Worm (Caenorhabditis elegans): ENCODE data around the gene T25F10.4.

The T25F10.4 gene

DNA sequence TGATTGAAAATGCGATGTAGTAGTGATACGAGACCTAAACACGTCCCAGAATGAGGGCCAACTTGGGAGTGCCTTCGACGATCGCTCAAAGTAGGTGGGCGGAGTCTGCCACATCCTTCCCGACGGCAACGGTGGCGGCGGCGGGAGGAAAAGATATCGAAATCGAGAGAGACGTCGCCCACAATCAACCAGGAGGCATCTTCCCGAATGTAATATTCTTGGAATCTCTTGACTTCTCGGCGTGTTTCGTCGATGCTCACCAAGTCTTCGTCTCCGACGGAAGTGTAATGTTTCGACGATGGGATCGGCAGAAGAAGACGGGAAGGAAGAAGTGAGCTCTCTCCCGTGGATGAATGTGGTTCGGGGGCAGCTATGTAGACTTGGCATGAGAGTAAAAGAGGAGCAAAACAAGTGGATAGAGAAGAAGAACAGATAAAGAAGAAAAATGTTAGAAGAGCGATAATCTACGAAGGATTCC is 6.2 kb upstream of the T25F10.4 start, which contains the start of the genes T25F10.1 and clik-1 (continued):
- peak; percentile 35 for TF ChIP-seq nhr-85 (tag)
- TF ChIP-seq nhr-90 (tag; optimal IDR thresholded peaks at IDR 0.05; ENCODE audit: poor library complexity), result no peak
- no peak for TF ChIP-seq C34B4.2 (tag; optimal IDR thresholded peaks at IDR 0.05)
- TF ChIP-seq unc-30 (tag; optimal IDR thresholded peaks at IDR 0.05), result no peak

DNA sequence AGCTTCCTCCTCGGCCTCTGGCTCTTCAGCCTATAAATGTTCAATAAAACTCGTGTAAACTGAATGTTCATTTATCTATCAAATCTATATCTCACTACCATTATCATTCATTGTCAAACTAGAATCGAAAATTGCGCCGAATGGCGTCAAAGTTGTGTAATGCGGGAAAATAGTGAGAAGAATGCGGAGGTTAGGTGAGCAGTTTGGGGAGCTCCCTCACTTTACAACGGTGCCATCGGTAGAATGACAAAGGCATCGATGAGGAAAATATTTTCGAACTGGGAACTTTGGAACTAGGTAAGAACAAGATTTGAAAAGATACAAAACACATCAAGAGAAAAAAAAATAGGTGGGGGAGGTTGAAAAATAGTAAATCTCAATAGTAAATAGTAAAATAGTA is 5.3 kb upstream of the T25F10.4 start:
- TF ChIP-seq dsc-1 (tag; optimal IDR thresholded peaks at IDR 0.05) (no peak), nhr-71 (tag; optimal IDR thresholded peaks at IDR 0.05) (peak; percentile 37), rnt-1 (tag; optimal IDR thresholded peaks at IDR 0.05) (peak; percentile 52), lin-14 (GFP tag; optimal IDR thresholded peaks at IDR 0.05) (peak; percentile 64), pag-3 (tag; optimal IDR thresholded peaks at IDR 0.05; ENCODE audit: borderline replicate concordance, insufficient read depth) (peak; percentile 99), ztf-11 (tag; optimal IDR thresholded peaks at IDR 0.05) (no peak)

DNA sequence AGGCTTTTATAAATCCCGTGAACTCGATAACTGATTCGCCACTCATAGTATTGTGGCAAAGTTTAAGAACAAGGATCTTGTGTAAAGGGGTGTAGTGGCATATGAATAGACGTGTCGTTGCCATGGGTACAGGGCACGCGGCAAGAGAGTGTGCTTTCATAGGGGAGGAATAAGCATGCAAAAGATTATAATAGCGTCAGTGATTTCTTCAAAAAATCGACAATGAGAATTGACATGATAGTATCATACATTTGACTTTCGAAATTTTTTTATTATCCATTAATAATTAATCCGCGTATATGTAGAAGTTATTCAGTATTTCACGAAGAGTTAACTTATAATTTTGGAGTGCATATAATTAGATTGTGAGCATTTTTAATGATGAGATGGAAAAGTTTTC is 2.7 kb upstream of the T25F10.4 start, which contains the start of gene bbs-8:
Gene bbs-8 (minus strand): TSS at position 101 of the 400 bp plus-strand sequence.
- TF ChIP-seq ces-1 (GFP tag; optimal IDR thresholded peaks at IDR 0.05) (no peak), lin-15B (tag; optimal IDR thresholded peaks at IDR 0.05) (no peak), unc-86 (tag; optimal IDR thresholded peaks at IDR 0.05) (no peak), nhr-47 (tag; optimal IDR thresholded peaks at IDR 0.05) (no peak), irx-1 (tag; optimal IDR thresholded peaks at IDR 0.05) (no peak), fkh-8 (tag; optimal IDR thresholded peaks at IDR 0.05) (peak; percentile 60), efl-1 (optimal IDR thresholded peaks at IDR 0.05) (no peak), efl-1 (GFP tag; optimal IDR thresholded peaks at IDR 0.05 in 1 of 2) (peak in 1 of 2 experiments; percentile 61), nhr-11 (tag; optimal IDR thresholded peaks at IDR 0.05) (no peak), pax-3 (tag; optimal IDR thresholded peaks at IDR 0.05) (no peak), lin-39 (tag; optimal IDR thresholded peaks at IDR 0.05) (no peak)

DNA sequence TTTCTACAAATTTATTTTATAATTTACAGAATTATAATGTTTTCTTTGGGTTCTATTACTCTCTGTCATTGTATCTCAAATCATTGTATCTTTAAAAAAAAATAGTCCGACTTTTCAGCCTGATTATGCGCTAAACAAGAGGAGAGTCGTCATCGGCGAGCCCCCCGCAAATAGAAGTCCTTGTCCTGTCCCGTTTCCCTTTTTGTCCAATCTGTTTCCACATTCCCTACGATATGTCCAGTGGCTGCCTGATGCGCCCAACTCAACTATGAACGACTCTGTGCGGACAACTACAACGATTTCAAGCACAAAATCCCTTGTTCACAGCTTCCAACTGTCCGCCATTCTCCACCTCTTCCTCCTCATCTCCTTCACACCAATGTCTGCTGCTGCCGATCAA is 4.2 kb downstream of the T25F10.4 start, which contains the start of gene dbl-1:
Gene dbl-1 (plus strand): TSS at position 119 of the 400 bp plus-strand sequence.
- TF ChIP-seq lin-35 (GFP tag; optimal IDR thresholded peaks at IDR 0.05), result no peak
- TF ChIP-seq isw-1 (GFP tag; IDR thresholded peaks at IDR 0.05), result no peak
- TF ChIP-seq efl-1 (optimal IDR thresholded peaks at IDR 0.05), result no peak
- TF ChIP-seq efl-1 (GFP tag; optimal IDR thresholded peaks at IDR 0.05 in 1 of 2), result peak in 1 of 2 experiments; percentile 11
- no peak for TF ChIP-seq pag-3 (tag; optimal IDR thresholded peaks at IDR 0.05; ENCODE audit: borderline replicate concordance, insufficient read depth)
- TF ChIP-seq hlh-4 (tag; optimal IDR thresholded peaks at IDR 0.05), result no peak
- TF ChIP-seq swsn-7 (tag; optimal IDR thresholded peaks at IDR 0.05), result no peak
- TF ChIP-seq lin-39 (tag; optimal IDR thresholded peaks at IDR 0.05), result no peak
- TF ChIP-seq tbx-2 (tag; optimal IDR thresholded peaks at IDR 0.05), result no peak

DNA sequence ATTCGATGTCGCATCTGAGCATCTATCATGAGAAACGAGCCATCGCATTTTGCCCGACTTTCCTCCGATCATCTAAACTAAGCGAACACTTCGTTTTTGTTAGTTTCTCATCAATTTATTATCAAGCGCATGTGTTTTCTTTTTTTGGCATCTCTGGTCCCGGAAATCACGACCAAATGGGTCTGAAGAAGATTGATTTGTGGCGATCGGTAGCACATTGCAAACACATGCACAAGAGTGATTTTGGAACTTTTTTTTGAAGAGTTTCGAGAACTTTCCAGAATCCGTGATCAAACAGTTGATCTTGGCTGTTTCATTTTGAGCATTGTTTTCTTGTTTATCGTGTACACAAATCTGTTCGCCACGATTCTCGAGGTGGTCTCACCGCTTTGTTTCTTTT is 9.0 kb downstream of the T25F10.4 start:
- TF ChIP-seq nhr-19 (GFP tag; conservative IDR thresholded peaks at IDR 0.05) (no peak), mef-2 (tag; optimal IDR thresholded peaks at IDR 0.05) (no peak), ztf-11 (tag; optimal IDR thresholded peaks at IDR 0.05) (no peak), nhr-71 (tag; optimal IDR thresholded peaks at IDR 0.05) (no peak), isw-1 (GFP tag; IDR thresholded peaks at IDR 0.05) (no peak), grh-1 (GFP tag; IDR thresholded peaks at IDR 0.05) (no peak), dsc-1 (tag; optimal IDR thresholded peaks at IDR 0.05) (peak; percentile 84), fkh-4 (tag; optimal IDR thresholded peaks at IDR 0.05; ENCODE audit: borderline replicate concordance) (peak; percentile 73), sox-4 (tag; optimal IDR thresholded peaks at IDR 0.05) (no peak), lin-13 (GFP tag; optimal IDR thresholded peaks at IDR 0.05) (no peak), unc-130 (tag; optimal IDR thresholded peaks at IDR 0.05) (no peak), snu-23 (GFP tag; optimal IDR thresholded peaks at IDR 0.05) (no peak), unc-86 (tag; optimal IDR thresholded peaks at IDR 0.05) (no peak), C16A3.4 (tag; optimal IDR thresholded peaks at IDR 0.05) (no peak), pax-3 (tag; optimal IDR thresholded peaks at IDR 0.05) (no peak), irx-1 (tag; optimal IDR thresholded peaks at IDR 0.05) (no peak), zip-4 (GFP tag; optimal IDR thresholded peaks at IDR 0.05) (no peak)

Measured in whole organism, L1 larva.